Fruit fly (Drosophila melanogaster) whole organism, wandering third instar larva: Measurements from ENCODE around the gene S-Lap4.

Source experiments
- Abd-B ChIP-seq: fragments of >200 bp; optimal IDR thresholded peaks from 2 replicates; lab custom pipeline; 2017; ENCODE audit warnings: missing biosample characterization, missing genetic modification characterization
- CG32264 ChIP-seq: fragments of 200-800 bp; sonication (Bioruptor generic); optimal IDR thresholded peaks from 2 replicates; lab custom pipeline; 2016; ENCODE audit warnings: missing biosample characterization, missing genetic modification characterization
- Dfd ChIP-seq: fragments of >200 bp; optimal IDR thresholded peaks from 2 replicates; lab custom pipeline; 2017; ENCODE audit warnings: missing biosample characterization, missing genetic modification characterization
- Dif ChIP-seq: fragments of 200-275, 200-300 bp; sonication (Bioruptor generic); optimal IDR thresholded peaks from 2 replicates; lab custom pipeline; 2018; ENCODE audit warnings: missing biosample characterization, missing genetic modification characterization; ENCODE audit not compliant: partially characterized antibody
- GATAd ChIP-seq: sonication (Bioruptor generic); optimal IDR thresholded peaks from 2 replicates; lab custom pipeline; 2016; ENCODE audit warnings: missing biosample characterization, missing genetic modification characterization
- HLH106 ChIP-seq: fragments of 200-800 bp; optimal IDR thresholded peaks from 3 replicates; lab custom pipeline; 2019; ENCODE audit warnings: missing biosample characterization, mild to moderate bottlenecking, missing genetic modification characterization, moderate library complexity
- Hr78 ChIP-seq: fragments of >200 bp; optimal IDR thresholded peaks from 2 replicates; lab custom pipeline; 2017; ENCODE audit warnings: missing biosample characterization, missing genetic modification characterization
- Hr83 ChIP-seq: fragments of 200-300 bp; sonication (Bioruptor generic); optimal IDR thresholded peaks from 2 replicates; lab custom pipeline; 2016; ENCODE audit warnings: missing biosample characterization, mild to moderate bottlenecking, missing genetic modification characterization, moderate library complexity; ENCODE audit not compliant: poor library complexity, severe bottlenecking
- Jra ChIP-seq: sonication (Bioruptor generic); optimal IDR thresholded peaks from 2 replicates; lab custom pipeline; 2016; ENCODE audit warnings: missing biosample characterization, missing genetic modification characterization
- Mio ChIP-seq: sonication (Bioruptor generic); optimal IDR thresholded peaks from 2 replicates; lab custom pipeline; 2016; ENCODE audit warnings: missing biosample characterization, missing genetic modification characterization
- Myc ChIP-seq: fragments of >200 bp; optimal IDR thresholded peaks from 2 replicates; lab custom pipeline; 2017
- N ChIP-seq: fragments of >200 bp; optimal IDR thresholded peaks from 2 replicates; lab custom pipeline; 2018; ENCODE audit warnings: missing biosample characterization, missing external identifiers, missing genetic modification characterization
- OdsH ChIP-seq: fragments of 200-800 bp; sonication (Bioruptor generic); optimal IDR thresholded peaks from 2 replicates; lab custom pipeline; 2016; ENCODE audit warnings: missing biosample characterization, mild to moderate bottlenecking, missing genetic modification characterization
- Rel ChIP-seq, 2 experiments: fragments of 200-800 bp; sonication (Bioruptor generic) in 1 of 2; optimal IDR thresholded peaks; 2 replicates in 1 of 2; 3 replicates in 1 of 2; lab custom pipeline; 2016 to 2019; ENCODE audit warnings: mild to moderate bottlenecking in 2 of 2, missing biosample characterization in 2 of 2, missing genetic modification characterization in 2 of 2, moderate library complexity in 1 of 2
- Vsx2 ChIP-seq: fragments of 200-300, 225-300 bp; sonication (Bioruptor generic); optimal IDR thresholded peaks from 2 replicates; lab custom pipeline; 2018; ENCODE audit warnings: missing biosample characterization, missing genetic modification characterization; ENCODE audit not compliant: partially characterized antibody
- br ChIP-seq: fragments of 200-800 bp; sonication (Bioruptor generic); optimal IDR thresholded peaks from 2 replicates; lab custom pipeline; 2016; ENCODE audit warnings: missing biosample characterization, missing genetic modification characterization
- brk ChIP-seq: fragments of 200-800 bp; sonication (Bioruptor generic); optimal IDR thresholded peaks from 2 replicates; lab custom pipeline; 2016; ENCODE audit warnings: missing biosample characterization, mild to moderate bottlenecking, missing genetic modification characterization
- dmrt93B ChIP-seq: fragments of 200-800 bp; sonication (Bioruptor generic); optimal IDR thresholded peaks from 2 replicates; lab custom pipeline; 2018; ENCODE audit warnings: missing biosample characterization, mild to moderate bottlenecking, missing genetic modification characterization
- dsf ChIP-seq: sonication (Bioruptor generic); optimal IDR thresholded peaks from 2 replicates; lab custom pipeline; 2016; ENCODE audit warnings: missing biosample characterization, missing genetic modification characterization, borderline replicate concordance
- ey ChIP-seq: fragments of 200-800 bp; sonication (Bioruptor generic); optimal IDR thresholded peaks from 2 replicates; lab custom pipeline; 2016; ENCODE audit warnings: missing biosample characterization, missing genetic modification characterization
- foxo ChIP-seq, 2 experiments: fragments of 200-800 bp; sonication (Bioruptor generic); optimal IDR thresholded peaks; 2 replicates in 1 of 2; 3 replicates in 1 of 2; lab custom pipeline; 2016 to 2017; ENCODE audit warnings: missing biosample characterization in 2 of 2, missing genetic modification characterization in 2 of 2
- fru ChIP-seq: fragments of 200-800 bp; sonication (Bioruptor generic); optimal IDR thresholded peaks from 3 replicates; lab custom pipeline; 2016; ENCODE audit warnings: missing biosample characterization, mild to moderate bottlenecking, missing genetic modification characterization
- h ChIP-seq: fragments of 200-800 bp; sonication (Bioruptor generic); optimal IDR thresholded peaks from 3 replicates; lab custom pipeline; 2016; ENCODE audit warnings: missing biosample characterization, mild to moderate bottlenecking, missing genetic modification characterization
- jim ChIP-seq: fragments of 175-275, 200-325 bp; sonication (Bioruptor generic); optimal IDR thresholded peaks from 2 replicates; lab custom pipeline; 2016; ENCODE audit warnings: missing biosample characterization, mild to moderate bottlenecking, missing genetic modification characterization
- lola ChIP-seq: fragments of >200 bp; optimal IDR thresholded peaks from 2 replicates; lab custom pipeline; 2017; ENCODE audit warnings: missing biosample characterization, missing genetic modification characterization
- pan ChIP-seq: fragments of >200 bp; optimal IDR thresholded peaks from 2 replicates; lab custom pipeline; 2017
- psq ChIP-seq: fragments of 200-800 bp; sonication (Bioruptor generic); optimal IDR thresholded peaks from 3 replicates; lab custom pipeline; 2017; ENCODE audit warnings: missing biosample characterization, mild to moderate bottlenecking, missing genetic modification characterization, moderate library complexity
- rgr ChIP-seq: fragments of 200-800 bp; sonication (Bioruptor generic); optimal IDR thresholded peaks from 3 replicates; lab custom pipeline; 2016; ENCODE audit warnings: missing biosample characterization, mild to moderate bottlenecking, missing genetic modification characterization
- sv ChIP-seq: fragments of 200-800 bp; sonication (Bioruptor generic); optimal IDR thresholded peaks from 3 replicates; lab custom pipeline; 2016; ENCODE audit warnings: missing biosample characterization, missing genetic modification characterization
- tai ChIP-seq: sonication (Bioruptor generic); optimal IDR thresholded peaks from 2 replicates; lab custom pipeline; 2016; ENCODE audit warnings: missing biosample characterization, missing genetic modification characterization
- usp ChIP-seq: fragments of >200 bp; optimal IDR thresholded peaks from 2 replicates; lab custom pipeline; 2017; ENCODE audit warnings: missing biosample characterization, missing genetic modification characterization

Gene S-Lap4

DNA sequence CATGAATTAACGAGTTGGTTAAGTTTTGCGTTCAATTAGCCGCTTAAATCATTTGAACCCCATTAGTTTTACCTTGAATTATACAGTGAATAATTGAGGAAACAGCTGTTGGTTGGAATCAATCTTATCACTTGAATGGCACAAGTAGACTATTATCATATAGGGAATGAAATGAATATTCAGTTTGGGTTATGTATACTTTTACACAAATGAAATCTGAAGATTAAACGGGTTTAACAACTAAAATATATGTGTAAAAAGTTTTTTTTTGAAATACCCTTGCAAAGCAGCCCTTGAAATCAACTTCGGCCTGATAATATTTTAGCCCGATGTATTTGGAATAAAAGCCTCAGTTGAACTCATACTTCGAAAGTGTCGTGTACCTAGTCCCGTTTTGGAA, at the start of gene S-Lap4:
S-Lap4 (plus strand) TSS at position 301 of the 400 bp plus-strand sequence.
- TF ChIP-seq sv (no peak), Vsx2 (GFP tag; lab: Kevin White, UChicago) (no peak), Hr83 (GFP tag; lab: Kevin White, UChicago) (no peak), pan (lab: Kevin White, UChicago) (no peak), Jra (GFP tag; lab: Kevin White, UChicago) (no peak), lola (no peak)

DNA sequence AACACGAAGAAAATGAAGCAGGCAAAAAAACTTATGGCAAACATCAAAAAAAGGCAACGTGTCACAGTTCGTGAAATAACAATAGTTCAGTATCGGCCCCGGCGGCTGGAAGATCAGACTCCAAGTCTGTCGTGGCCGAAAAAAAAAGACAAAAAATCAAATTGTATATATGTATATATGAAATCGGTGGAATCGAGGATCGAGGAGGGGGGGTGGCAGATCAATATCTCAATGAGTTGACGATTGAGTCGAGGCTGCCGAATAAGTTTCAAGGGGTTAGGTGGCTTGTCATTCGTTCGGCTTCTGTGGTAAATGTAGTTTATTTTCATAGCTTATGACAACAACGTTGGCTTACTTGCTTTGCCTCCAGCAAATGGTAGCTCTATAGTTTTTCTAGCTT, 48.2 kb upstream of the S-Lap4 start:
- TF ChIP-seq brk (GFP tag; lab: Kevin White, UChicago) (no peak), Hr78 (GFP tag; lab: Kevin White, UChicago) (no peak), Abd-B (GFP tag; lab: Kevin White, UChicago) (no peak), Mio (GFP tag; lab: Kevin White, UChicago) (no peak), Jra (GFP tag; lab: Kevin White, UChicago) (no peak), HLH106 (tag; lab: Kevin White, UChicago) (no peak)

DNA sequence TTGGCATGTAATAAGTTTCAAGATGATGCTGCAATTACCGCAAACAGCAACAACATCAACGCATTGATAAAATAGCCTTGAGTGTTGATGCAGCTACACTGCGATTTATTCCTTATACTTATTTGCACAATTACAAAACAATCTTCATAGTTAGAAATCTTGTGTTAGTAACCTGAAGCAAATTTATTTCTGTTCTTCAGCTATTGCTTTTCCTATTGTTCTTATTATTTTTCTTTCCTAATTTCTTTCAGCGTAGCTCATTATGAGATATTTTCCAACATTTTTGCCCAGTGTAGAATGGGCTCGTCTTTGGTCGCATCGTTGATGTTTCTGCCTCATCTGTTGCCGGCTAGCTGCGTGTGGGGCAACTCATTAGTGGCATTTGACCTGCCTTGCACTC, 46.7 kb upstream of the S-Lap4 start:
- no peak for TF ChIP-seq Dfd (GFP tag; lab: Kevin White, UChicago)
- TF ChIP-seq rgr (GFP tag; lab: Kevin White, UChicago): no peak
- no peak for TF ChIP-seq dmrt93B (GFP tag; lab: Kevin White, UChicago)
- no peak for TF ChIP-seq Mio (GFP tag; lab: Kevin White, UChicago)
- TF ChIP-seq ey (GFP tag; lab: Kevin White, UChicago): no peak
- no peak for TF ChIP-seq Rel (GFP tag; optimal IDR thresholded peaks at IDR 0.05; lab: Kevin White, UChicago)
- TF ChIP-seq Rel (tag; optimal IDR thresholded peaks at IDR 0.05; lab: Kevin White, UChicago): no peak
- no peak for TF ChIP-seq Myc (lab: Kevin White, UChicago)
- no peak for TF ChIP-seq lola
- no peak for TF ChIP-seq jim
- no peak for TF ChIP-seq psq
- TF ChIP-seq GATAd (GFP tag; lab: Kevin White, UChicago): no peak
- TF ChIP-seq OdsH (GFP tag; lab: Kevin White, UChicago): no peak
- TF ChIP-seq Jra (GFP tag; lab: Kevin White, UChicago): no peak

DNA sequence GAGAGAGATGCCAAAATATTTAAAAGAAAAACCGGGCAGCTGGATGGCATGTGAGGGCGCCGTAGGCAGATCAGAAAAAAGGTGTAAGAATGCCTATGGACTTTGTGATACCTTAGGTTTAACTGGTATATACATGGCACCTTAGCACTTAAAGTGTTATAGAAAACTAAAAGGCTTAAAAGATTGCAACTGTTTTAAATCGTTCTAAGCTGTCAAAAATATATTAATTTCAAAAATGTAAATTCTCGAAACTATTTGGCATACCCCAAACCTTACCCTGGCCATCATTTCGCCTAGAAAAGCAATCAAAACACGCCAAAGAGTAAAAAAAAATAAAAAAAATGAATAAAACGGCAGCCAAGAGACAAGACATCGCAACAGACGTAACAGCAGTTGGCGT, 43.7 kb upstream of the S-Lap4 start:
- TF ChIP-seq fru (no peak), Myc (lab: Kevin White, UChicago) (no peak), Hr83 (GFP tag; lab: Kevin White, UChicago) (no peak), h (GFP tag; lab: Kevin White, UChicago) (no peak), Rel (GFP tag; optimal IDR thresholded peaks at IDR 0.05; lab: Kevin White, UChicago) (no peak), Rel (tag; optimal IDR thresholded peaks at IDR 0.05; lab: Kevin White, UChicago) (no peak), OdsH (GFP tag; lab: Kevin White, UChicago) (no peak), brk (GFP tag; lab: Kevin White, UChicago) (no peak), sv (no peak), br (GFP tag; lab: Kevin White, UChicago) (no peak), Dif (GFP tag; lab: Kevin White, UChicago) (no peak)

DNA sequence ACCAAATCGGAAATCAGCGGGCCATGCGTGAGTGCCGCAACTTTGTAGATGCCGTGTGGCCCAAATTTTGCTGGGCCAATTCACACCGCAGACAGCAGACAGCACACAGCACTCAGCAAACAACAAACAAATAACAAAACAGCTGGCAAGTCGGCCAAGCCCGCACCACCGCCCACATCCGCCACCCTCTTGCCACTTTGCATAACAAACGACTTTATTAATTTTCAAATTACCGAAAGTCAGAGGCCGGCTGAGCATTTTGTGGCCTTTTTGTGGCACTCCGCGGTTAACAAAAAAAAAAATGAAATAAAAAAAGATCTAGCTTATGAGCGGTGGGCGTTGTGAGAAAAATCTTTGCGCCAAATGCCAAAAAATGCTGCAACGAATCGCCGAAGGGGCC, 40.9 kb upstream of the S-Lap4 start:
- no peak for TF ChIP-seq Dif (GFP tag; lab: Kevin White, UChicago)
- no peak for TF ChIP-seq psq
- no peak for TF ChIP-seq h (GFP tag; lab: Kevin White, UChicago)
- no peak for TF ChIP-seq Rel (GFP tag; optimal IDR thresholded peaks at IDR 0.05; lab: Kevin White, UChicago)
- no peak for TF ChIP-seq Rel (tag; optimal IDR thresholded peaks at IDR 0.05; lab: Kevin White, UChicago)
- TF ChIP-seq brk (GFP tag; lab: Kevin White, UChicago): no peak
- TF ChIP-seq Myc (lab: Kevin White, UChicago): no peak
- TF ChIP-seq br (GFP tag; lab: Kevin White, UChicago): no peak
- TF ChIP-seq CG32264 (GFP tag; lab: Kevin White, UChicago): no peak
- no peak for TF ChIP-seq usp (GFP tag; lab: Kevin White, UChicago)
- no peak for TF ChIP-seq Hr83 (GFP tag; lab: Kevin White, UChicago)
- no peak for TF ChIP-seq tai

DNA sequence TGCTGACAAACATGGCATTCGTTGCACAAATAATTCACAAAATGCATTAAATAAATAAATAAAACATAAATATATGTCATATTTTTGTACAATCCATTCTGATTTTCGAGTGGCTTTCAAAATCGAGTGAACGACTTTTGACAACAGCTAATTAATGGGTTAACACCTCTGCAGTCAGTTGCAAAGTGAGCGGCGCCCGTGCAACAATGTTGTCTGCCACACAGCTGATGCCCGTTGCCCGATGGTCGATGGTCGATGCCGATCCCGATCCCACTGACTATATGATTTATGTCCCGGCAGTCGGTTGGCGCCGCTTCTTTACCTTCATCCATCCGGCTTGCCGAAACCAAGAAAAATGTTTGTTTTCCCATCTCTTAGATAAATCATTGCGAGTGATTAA, 31.6 kb upstream of the S-Lap4 start:
- no peak for TF ChIP-seq dsf (GFP tag; lab: Kevin White, UChicago)
- TF ChIP-seq foxo (GFP tag; optimal IDR thresholded peaks at IDR 0.05; lab: Kevin White, UChicago): no peak
- no peak for TF ChIP-seq ey (GFP tag; lab: Kevin White, UChicago)
- TF ChIP-seq N (GFP tag; lab: Kevin White, UChicago): no peak
